Worm (Caenorhabditis elegans) whole organism, L2 larva: ENCODE measurements around the gene T06D8.9.

Experiments used
- alr-1 ChIP-seq: fragments of 150-350 bp; optimal IDR thresholded peaks from 2 replicates; lab custom pipeline; 2014; ENCODE audit warnings: missing biosample characterization, missing genetic modification characterization
- ama-1 ChIP-seq: fragments of 150-350 bp; optimal IDR thresholded peaks from 2 replicates; lab custom pipeline; 2018; ENCODE audit warnings: inconsistent platforms
- ceh-82 ChIP-seq: fragments of 150-350 bp; optimal IDR thresholded peaks from 2 replicates; lab custom pipeline; 2014; ENCODE audit warnings: missing biosample characterization, missing genetic modification characterization
- elt-3 ChIP-seq: sonication (generic microtip); optimal IDR thresholded peaks from 2 replicates; lab custom pipeline; 2017; ENCODE audit warnings: missing biosample characterization, missing genetic modification characterization
- nhr-21 ChIP-seq: fragments of 150-350 bp; optimal IDR thresholded peaks from 2 replicates; lab custom pipeline; 2014; ENCODE audit warnings: missing biosample characterization, missing genetic modification characterization
- nhr-25 ChIP-seq: fragments of 150-350 bp; sonication (generic microtip); optimal IDR thresholded peaks from 3 replicates; lab custom pipeline; 2014; ENCODE audit warnings: missing biosample characterization, missing genetic modification characterization
- unc-39 ChIP-seq: fragments of 150-350 bp; optimal IDR thresholded peaks from 2 replicates; lab custom pipeline; 2014; ENCODE audit warnings: missing biosample characterization, missing genetic modification characterization
- ztf-4 ChIP-seq: fragments of 150-350 bp; optimal IDR thresholded peaks from 2 replicates; lab custom pipeline; 2014; ENCODE audit warnings: missing biosample characterization, missing genetic modification characterization

DNA sequence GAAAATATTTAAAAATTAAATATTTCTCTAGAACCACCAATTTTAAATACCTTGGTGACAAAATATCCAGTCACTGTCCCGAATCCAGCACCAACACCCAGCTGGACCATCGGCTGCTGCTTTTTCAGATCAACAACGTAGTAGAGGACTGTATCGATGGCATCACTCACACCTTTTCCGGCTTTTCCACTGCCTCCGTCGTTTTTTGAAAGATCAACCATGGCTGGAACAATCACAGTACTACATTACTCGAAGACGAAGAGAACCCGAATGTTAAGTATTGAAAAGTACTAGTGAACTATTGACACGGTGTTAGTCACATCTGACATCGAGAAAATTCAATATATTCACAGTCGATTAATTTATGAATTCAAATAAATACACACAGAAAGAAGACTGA lies 2.3 kb upstream of the T06D8.9 start, which contains the start of gene fndc-1:
- TF ChIP-seq nhr-21 (tag; lab: Kevin White, UChicago) (no peak), nhr-25 (tag; lab: Kevin White, UChicago) (no peak), ztf-4 (tag; lab: Kevin White, UChicago) (no peak), ama-1 (lab: Kevin White, UChicago) (no peak), unc-39 (no peak), alr-1 (tag; lab: Kevin White, UChicago) (no peak), elt-3 (no peak), ceh-82 (tag; lab: Kevin White, UChicago) (no peak)
